Worm (Caenorhabditis elegans): Measurements from ENCODE around the gene ZK637.15.

DNA sequence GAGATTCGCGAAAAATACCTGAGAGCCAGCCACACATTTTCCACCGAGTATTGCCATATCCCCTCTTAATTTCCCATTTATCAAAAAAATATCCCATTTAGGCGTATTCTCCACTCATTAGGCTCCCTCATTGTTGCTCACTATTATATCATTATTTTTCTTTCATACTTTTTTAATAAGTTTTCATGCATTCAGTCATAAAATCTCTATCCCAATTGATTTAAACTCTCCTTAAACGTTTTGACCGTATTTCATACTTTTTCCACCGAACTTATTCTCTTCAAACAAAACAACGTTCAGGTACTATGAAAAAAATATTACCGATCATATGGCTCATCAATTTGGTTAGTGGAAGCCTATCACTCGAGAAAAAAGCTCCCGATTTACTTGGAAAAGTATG, 30.0 kb upstream of the ZK637.15 start, which contains the start of gene lnkn-1:
- TF ChIP-seq ztf-29 (GFP tag; IDR thresholded peaks at IDR 0.05) (no peak), ref-1 (GFP tag; conservative IDR thresholded peaks at IDR 0.05) (no peak), med-1 (GFP tag; optimal IDR thresholded peaks at IDR 0.05; ENCODE audit: insufficient read depth) (no peak), klf-2 (GFP tag; conservative IDR thresholded peaks at IDR 0.05) (no peak), flt-1 (GFP tag; IDR thresholded peaks at IDR 0.05) (no peak), cog-1 (tag; optimal IDR thresholded peaks at IDR 0.05) (no peak)
